Fruit fly (Drosophila melanogaster): ENCODE results near the gene ro.

dm6 chr3R:26876851-26877250 is 4.1 kb downstream of the ro start:
- TF ChIP-seq Lpt (GFP tag; optimal IDR thresholded peaks at IDR 0.05) (no peak), NC2β (GFP tag; optimal IDR thresholded peaks at IDR 0.05) (no peak), pzg (GFP tag; optimal IDR thresholded peaks at IDR 0.05) (no peak), CG10431 (GFP tag; optimal IDR thresholded peaks at IDR 0.05) (no peak), CTCF (GFP tag; optimal IDR thresholded peaks at IDR 0.05) (no peak), zfh1 (GFP tag; IDR thresholded peaks at IDR 0.05) (0 out of 3 replicates have a peak, but pooled peaks have one; percentile 11)

All from whole organism, embryonic.